Worm (Caenorhabditis elegans) whole organism, L1 larva: Measurements from ENCODE around the gene msrp-4.

Source experiments
- fos-1 ChIP-seq: fragments of 150-350 bp; optimal IDR thresholded peaks from 2 replicates; lab custom pipeline; 2014; ENCODE audit warnings: missing biosample characterization, missing genetic modification characterization
- mab-9 ChIP-seq: fragments of 200-800 bp; sonication (Bioruptor generic); IDR thresholded peaks from 2 replicates; pipeline ENCODE4 v1.3.6; 2022; ENCODE audit warnings: missing genetic modification reagents, missing genetic modification characterization, missing compliant biosample characterization
- nhr-77 ChIP-seq: fragments of 150-350 bp; optimal IDR thresholded peaks from 2 replicates; lab custom pipeline; 2014; ENCODE audit warnings: missing biosample characterization, missing genetic modification characterization
- rnt-1 ChIP-seq: sonication (generic microtip); optimal IDR thresholded peaks from 2 replicates; lab custom pipeline; 2016; ENCODE audit warnings: mild to moderate bottlenecking, missing genetic modification characterization, moderate library complexity, missing compliant biosample characterization
- snpc-4 ChIP-seq: fragments of 150-350 bp; optimal IDR thresholded peaks from 2 replicates; lab custom pipeline; 2014; ENCODE audit warnings: missing biosample characterization, missing genetic modification characterization
- ztf-4 ChIP-seq: fragments of 150-350 bp; optimal IDR thresholded peaks from 2 replicates; lab custom pipeline; 2014; ENCODE audit warnings: missing biosample characterization, missing genetic modification characterization

ce11 chrII:796916-797315, 25.7 kb downstream of the msrp-4 start:
- TF ChIP-seq nhr-77 (tag; lab: Kevin White, UChicago) (no peak), rnt-1 (no peak), snpc-4 (tag; lab: Kevin White, UChicago) (no peak), ztf-4 (no peak), fos-1 (tag; lab: Kevin White, UChicago) (no peak), mab-9 (no peak)
